Worm (Caenorhabditis elegans): ENCODE results near the gene F54D1.1.

Gene F54D1.1

ce11 chrIV:11261535-11261934 is at the start of gene F54D1.1:
F54D1.1 (plus strand) TSS chrIV:11261835.
- TF ChIP-seq nhr-84 (tag; optimal IDR thresholded peaks at IDR 0.05) (no peak), nhr-85 (tag) (no peak), fkh-4 (tag; optimal IDR thresholded peaks at IDR 0.05; ENCODE audit: borderline replicate concordance) (no peak), mdl-1 (tag; optimal IDR thresholded peaks at IDR 0.05) (no peak), rnt-1 (tag; optimal IDR thresholded peaks at IDR 0.05) (no peak), nhr-11 (tag; optimal IDR thresholded peaks at IDR 0.05) (no peak), vab-15 (tag; optimal IDR thresholded peaks at IDR 0.05) (no peak), Y116A8C.19 (tag; optimal IDR thresholded peaks at IDR 0.05; ENCODE audit: borderline replicate concordance) (no peak), hlh-4 (tag; optimal IDR thresholded peaks at IDR 0.05) (no peak), unc-30 (tag; optimal IDR thresholded peaks at IDR 0.05) (no peak), aly-2 (tag; optimal IDR thresholded peaks at IDR 0.05) (no peak), ceh-90 (tag; optimal IDR thresholded peaks at IDR 0.05) (no peak), dsc-1 (tag; optimal IDR thresholded peaks at IDR 0.05) (peak; percentile 70), ztf-4 (tag; optimal IDR thresholded peaks at IDR 0.05) (no peak), unc-98 (GFP tag; IDR thresholded peaks at IDR 0.05) (no peak), fkh-8 (tag; optimal IDR thresholded peaks at IDR 0.05) (peak; percentile 28), lin-14 (GFP tag; optimal IDR thresholded peaks at IDR 0.05) (no peak)

- TF ChIP-seq mab-9 (GFP tag; IDR thresholded peaks at IDR 0.05) (no peak), sox-4 (tag; optimal IDR thresholded peaks at IDR 0.05) (no peak), tbx-2 (tag; optimal IDR thresholded peaks at IDR 0.05) (no peak), pax-3 (tag; optimal IDR thresholded peaks at IDR 0.05) (no peak), ama-1 (optimal IDR thresholded peaks at IDR 0.05) (no peak), ces-1 (GFP tag; optimal IDR thresholded peaks at IDR 0.05) (no peak), unc-30 (tag; optimal IDR thresholded peaks at IDR 0.05) (no peak), lin-39 (tag; optimal IDR thresholded peaks at IDR 0.05) (no peak), lin-15B (tag; optimal IDR thresholded peaks at IDR 0.05) (no peak), egl-13 (tag; optimal IDR thresholded peaks at IDR 0.05) (no peak), sptf-1 (tag; optimal IDR thresholded peaks at IDR 0.05) (no peak), unc-62 (GFP tag; optimal IDR thresholded peaks at IDR 0.05) (no peak), sup-37 (GFP tag; optimal IDR thresholded peaks at IDR 0.05) (no peak), Y116A8C.19 (tag; optimal IDR thresholded peaks at IDR 0.05; ENCODE audit: borderline replicate concordance) (no peak)
These were observed 48.7 kb upstream of the F54D1.1 start for ce11 chrIV:11212978-11213377.

- no peak for TF ChIP-seq fkh-4 (tag; optimal IDR thresholded peaks at IDR 0.05; ENCODE audit: borderline replicate concordance)
- TF ChIP-seq aha-1 (tag; optimal IDR thresholded peaks at IDR 0.05), result no peak
- TF ChIP-seq ztf-4 (tag; optimal IDR thresholded peaks at IDR 0.05), result no peak
- TF ChIP-seq mdl-1 (tag; optimal IDR thresholded peaks at IDR 0.05), result no peak
- no peak for TF ChIP-seq nhr-237 (tag; optimal IDR thresholded peaks at IDR 0.05)
- TF ChIP-seq nhr-28 (tag; optimal IDR thresholded peaks at IDR 0.05), result no peak
- TF ChIP-seq ceh-8 (GFP tag; optimal IDR thresholded peaks at IDR 0.05), result no peak
- no peak for TF ChIP-seq mab-9 (GFP tag; IDR thresholded peaks at IDR 0.05)
- no peak for TF ChIP-seq zag-1 (tag; optimal IDR thresholded peaks at IDR 0.05)
- no peak for TF ChIP-seq tlp-1 (tag; optimal IDR thresholded peaks at IDR 0.05)
- no peak for TF ChIP-seq efl-3 (GFP tag; optimal IDR thresholded peaks at IDR 0.05)
These were observed 43.6 kb upstream of the F54D1.1 start, which contains the start of gene zip-6 for ce11 chrIV:11218037-11218436. zip-6 (minus strand) TSS chrIV:11218137.

ce11 chrIV:11223878-11224277 is 37.8 kb upstream of the F54D1.1 start, which contains the start of gene C29F4.3:
C29F4.3 (minus strand) TSS chrIV:11223978.
- TF ChIP-seq efl-1 (optimal IDR thresholded peaks at IDR 0.05), result no peak
- TF ChIP-seq efl-1 (GFP tag; optimal IDR thresholded peaks at IDR 0.05 in 1 of 2), result no peak
- no peak for TF ChIP-seq alr-1 (tag; optimal IDR thresholded peaks at IDR 0.05; ENCODE audit: borderline replicate concordance)
- no peak for TF ChIP-seq xbp-1 (tag; optimal IDR thresholded peaks at IDR 0.05)
- TF ChIP-seq ets-5 (GFP tag; IDR thresholded peaks at IDR 0.05), result no peak
- TF ChIP-seq unc-30 (tag; optimal IDR thresholded peaks at IDR 0.05), result no peak
- TF ChIP-seq snpc-4 (tag; optimal IDR thresholded peaks at IDR 0.05), result no peak
- no peak for TF ChIP-seq aha-1 (tag; optimal IDR thresholded peaks at IDR 0.05)
- TF ChIP-seq ceh-63 (GFP tag; optimal IDR thresholded peaks at IDR 0.05), result no peak
- TF ChIP-seq snu-23 (GFP tag; optimal IDR thresholded peaks at IDR 0.05), result no peak

Measured in whole organism, L1 larva.